Fruit fly (Drosophila melanogaster) whole organism, embryonic: ENCODE data around the gene Gr89a.

ENCODE experiments used
- Aef1 ChIP-seq: fragments of 200-800 bp; sonication (Bioruptor generic); IDR thresholded peaks from 3 replicates; pipeline ENCODE4 v1.3.6; 2022; ENCODE audit warnings: missing biosample characterization, missing genetic modification characterization
- BEAF-32 ChIP-seq: fragments of 200-800 bp; sonication (Bioruptor generic); optimal IDR thresholded peaks from 3 replicates; lab custom pipeline; 2017; ENCODE audit warnings: missing biosample characterization, missing genetic modification characterization, mild to moderate bottlenecking, moderate library complexity, missing genetic modification reagents
- Bdp1 ChIP-seq: fragments of 200-800 bp; sonication (Bioruptor generic); optimal IDR thresholded peaks from 3 replicates; lab custom pipeline; 2016; ENCODE audit warnings: missing biosample characterization, missing genetic modification characterization
- Bgb ChIP-seq: fragments of 200-800 bp; sonication (Bioruptor generic); IDR thresholded peaks from 2 replicates; pipeline ENCODE4 v1.3.6; 2022; ENCODE audit warnings: missing biosample characterization, missing genetic modification characterization; ENCODE audit not compliant: partially characterized antibody
- Bteb2 ChIP-seq: fragments of 200-800 bp; sonication (Bioruptor generic); optimal IDR thresholded peaks from 2 replicates; lab custom pipeline; 2016; ENCODE audit warnings: missing biosample characterization, missing genetic modification characterization
- CG11085 ChIP-seq: fragments of 200-800 bp; sonication (Bioruptor generic); IDR thresholded peaks from 2 replicates; pipeline ENCODE4 v1.3.6; 2022; ENCODE audit warnings: missing biosample characterization, missing genetic modification characterization
- CG11695 ChIP-seq: fragments of 200-800 bp; sonication (Bioruptor generic); IDR thresholded peaks from 3 replicates; pipeline ENCODE4 v1.3.6; 2022; ENCODE audit warnings: missing biosample characterization, missing genetic modification characterization
- CG12155 ChIP-seq: fragments of 200-800 bp; sonication (Bioruptor generic); optimal IDR thresholded peaks from 3 replicates; lab custom pipeline; 2016; ENCODE audit warnings: missing biosample characterization, missing genetic modification characterization
- CG14965 ChIP-seq: fragments of 200-800 bp; sonication (Bioruptor generic); optimal IDR thresholded peaks from 2 replicates; lab custom pipeline; 2016; ENCODE audit warnings: missing biosample characterization, missing genetic modification characterization, borderline replicate concordance
- CG15073 ChIP-seq: fragments of 200-800 bp; sonication (Bioruptor generic); optimal IDR thresholded peaks from 2 replicates; lab custom pipeline; 2016; ENCODE audit warnings: missing biosample characterization, missing genetic modification characterization
- CG16815 ChIP-seq: fragments of 200-800 bp; sonication (Bioruptor generic); optimal IDR thresholded peaks from 3 replicates; lab custom pipeline; 2017; ENCODE audit warnings: missing biosample characterization, mild to moderate bottlenecking, missing genetic modification characterization
- CG2120 ChIP-seq: fragments of 200-800 bp; sonication (Bioruptor generic); optimal IDR thresholded peaks from 3 replicates; lab custom pipeline; 2016; ENCODE audit warnings: missing biosample characterization, missing genetic modification characterization
- CG33557 ChIP-seq: fragments of 200-800 bp; sonication (Bioruptor generic); optimal IDR thresholded peaks from 2 replicates; lab custom pipeline; 2019; ENCODE audit warnings: missing biosample characterization, mild to moderate bottlenecking, missing genetic modification characterization, moderate library complexity
- CG34422 ChIP-seq: fragments of 200-800 bp; sonication (Bioruptor generic); IDR thresholded peaks from 3 replicates; pipeline ENCODE4 v1.3.6; 2022; ENCODE audit warnings: missing biosample characterization, missing genetic modification characterization
- CG6683 ChIP-seq: fragments of 200-800 bp; sonication (Bioruptor generic); optimal IDR thresholded peaks from 2 replicates; lab custom pipeline; 2017; ENCODE audit warnings: missing biosample characterization, mild to moderate bottlenecking, missing genetic modification characterization, missing genetic modification reagents
- CG6813 ChIP-seq: fragments of 200-800 bp; sonication (Bioruptor generic); optimal IDR thresholded peaks from 2 replicates; lab custom pipeline; 2017; ENCODE audit warnings: missing biosample characterization, missing genetic modification characterization, mild to moderate bottlenecking, moderate library complexity, missing genetic modification reagents
- CG7745 ChIP-seq: fragments of 200-800 bp; sonication (Bioruptor generic); optimal IDR thresholded peaks from 2 replicates; lab custom pipeline; 2018; ENCODE audit warnings: missing biosample characterization, mild to moderate bottlenecking, missing genetic modification characterization, moderate library complexity
- CG7786 ChIP-seq: fragments of 200-800 bp; sonication (Bioruptor generic); optimal IDR thresholded peaks from 2 replicates; lab custom pipeline; 2016; ENCODE audit warnings: missing biosample characterization, missing genetic modification characterization
- CG7928 ChIP-seq: fragments of 200-800 bp; sonication (Bioruptor generic); optimal IDR thresholded peaks from 2 replicates; lab custom pipeline; 2017; ENCODE audit warnings: missing biosample characterization, mild to moderate bottlenecking, missing genetic modification characterization
- CG8924 ChIP-seq: fragments of 200-800 bp; optimal IDR thresholded peaks from 3 replicates; lab custom pipeline; 2019; ENCODE audit warnings: missing biosample characterization, mild to moderate bottlenecking, missing genetic modification characterization, moderate library complexity
- CG9817 ChIP-seq: fragments of 200-800 bp; sonication (Bioruptor generic); optimal IDR thresholded peaks from 2 replicates; lab custom pipeline; 2018; ENCODE audit warnings: missing biosample characterization, mild to moderate bottlenecking, missing genetic modification characterization, moderate library complexity
- Ets97D ChIP-seq: fragments of 200-800 bp; sonication (Bioruptor generic); optimal IDR thresholded peaks from 3 replicates; lab custom pipeline; 2016; ENCODE audit warnings: missing biosample characterization, missing genetic modification characterization
- Fer3 ChIP-seq: fragments of 200-800 bp; sonication (Bioruptor generic); optimal IDR thresholded peaks from 2 replicates; lab custom pipeline; 2018; ENCODE audit warnings: missing biosample characterization, mild to moderate bottlenecking, missing genetic modification characterization, moderate library complexity
- Kr ChIP-seq: fragments of 200-800 bp; sonication (Bioruptor generic); optimal IDR thresholded peaks from 2 replicates; lab custom pipeline; 2017; ENCODE audit warnings: missing biosample characterization, mild to moderate bottlenecking, missing genetic modification characterization
- Lim3 ChIP-seq: fragments of 200-800 bp; sonication (Bioruptor generic); IDR thresholded peaks from 2 replicates; pipeline ENCODE4 v1.3.6; 2022; ENCODE audit warnings: missing biosample characterization, missing genetic modification characterization
- MBD-R2 ChIP-seq: fragments of 200-800 bp; sonication (Bioruptor generic); IDR thresholded peaks from 2 replicates; pipeline ENCODE4 v1.3.6; 2022; ENCODE audit warnings: missing biosample characterization, missing genetic modification characterization
- Meics ChIP-seq: fragments of 200-800 bp; sonication (Bioruptor generic); optimal IDR thresholded peaks from 2 replicates; lab custom pipeline; 2017; ENCODE audit warnings: missing biosample characterization, mild to moderate bottlenecking, missing genetic modification characterization
- NK7.1 ChIP-seq: fragments of 200-800 bp; sonication (Bioruptor generic); optimal IDR thresholded peaks from 3 replicates; lab custom pipeline; 2016; ENCODE audit warnings: missing biosample characterization, missing genetic modification characterization
- Nf-YA ChIP-seq: fragments of 200-800 bp; sonication (Bioruptor generic); IDR thresholded peaks from 2 replicates; pipeline ENCODE4 v1.3.6; 2022; ENCODE audit warnings: missing biosample characterization, missing genetic modification characterization
- Nf-YB ChIP-seq: fragments of 200-800 bp; sonication (Bioruptor generic); optimal IDR thresholded peaks from 3 replicates; lab custom pipeline; 2019; ENCODE audit warnings: missing biosample characterization, mild to moderate bottlenecking, missing genetic modification characterization, moderate library complexity
- Stat92E ChIP-seq, 3 experiments: fragments of >200 bp in 2 of 3; fragments of 200-800 bp in 1 of 3; sonication (Bioruptor generic) in 1 of 3; optimal IDR thresholded peaks; 2 replicates each; lab custom pipeline; 2017 to 2019; ENCODE audit warnings: missing biosample characterization in 3 of 3, missing genetic modification characterization in 3 of 3, mild to moderate bottlenecking in 1 of 3, moderate library complexity in 1 of 3
- TFAM ChIP-seq: fragments of 200-800 bp; sonication (Bioruptor generic); optimal IDR thresholded peaks from 2 replicates; lab custom pipeline; 2017; ENCODE audit warnings: missing biosample characterization, missing genetic modification characterization, inconsistent platforms
- Vsx1 ChIP-seq: fragments of 200-800 bp; sonication (Bioruptor generic); optimal IDR thresholded peaks from 2 replicates; lab custom pipeline; 2017; ENCODE audit warnings: missing biosample characterization, mild to moderate bottlenecking, missing genetic modification characterization, missing genetic modification reagents
- bcd ChIP-seq: fragments of 200-800 bp; sonication (Bioruptor generic); optimal IDR thresholded peaks from 2 replicates; lab custom pipeline; 2017; ENCODE audit warnings: missing biosample characterization, mild to moderate bottlenecking, missing genetic modification characterization
- dati ChIP-seq: fragments of 200-800 bp; sonication (Bioruptor generic); IDR thresholded peaks from 2 replicates; pipeline ENCODE4 v1.3.6; 2022; ENCODE audit warnings: missing biosample characterization, missing genetic modification characterization
- dimm ChIP-seq: fragments of 200-800 bp; sonication (Bioruptor generic); IDR thresholded peaks from 2 replicates; pipeline ENCODE4 v1.3.6; 2022; ENCODE audit warnings: missing biosample characterization, missing genetic modification characterization
- ewg ChIP-seq: fragments of 200-800 bp; sonication (Bioruptor generic); optimal IDR thresholded peaks from 3 replicates; lab custom pipeline; 2017; ENCODE audit warnings: mild to moderate bottlenecking, missing biosample characterization, missing genetic modification reagents, missing genetic modification characterization
- fd3F ChIP-seq: fragments of 200-800 bp; sonication (Bioruptor generic); optimal IDR thresholded peaks from 2 replicates; lab custom pipeline; 2018; ENCODE audit warnings: missing biosample characterization, mild to moderate bottlenecking, missing genetic modification characterization, moderate library complexity
- grn ChIP-seq: fragments of 200-800 bp; sonication (Bioruptor generic); optimal IDR thresholded peaks from 3 replicates; lab custom pipeline; 2017; ENCODE audit warnings: missing biosample characterization, missing genetic modification characterization
- hbn ChIP-seq: fragments of 200-800 bp; sonication (Bioruptor generic); IDR thresholded peaks from 2 replicates; pipeline ENCODE4 v1.3.6; 2022; ENCODE audit warnings: missing biosample characterization, missing genetic modification characterization; ENCODE audit not compliant: partially characterized antibody
- jing ChIP-seq: fragments of 200-800 bp; sonication (Bioruptor generic); optimal IDR thresholded peaks from 2 replicates; lab custom pipeline; 2018; ENCODE audit warnings: missing biosample characterization, mild to moderate bottlenecking, missing genetic modification characterization
- nmo ChIP-seq: fragments of 200-800 bp; sonication (Bioruptor generic); optimal IDR thresholded peaks from 2 replicates; lab custom pipeline; 2018; ENCODE audit warnings: missing biosample characterization, mild to moderate bottlenecking, missing genetic modification characterization, moderate library complexity
- onecut ChIP-seq: fragments of 200-800 bp; sonication (Bioruptor generic); IDR thresholded peaks from 2 replicates; pipeline ENCODE4 v1.3.6; 2022; ENCODE audit warnings: missing biosample characterization, missing genetic modification characterization
- pb ChIP-seq: fragments of 200-800 bp; sonication (Bioruptor generic); optimal IDR thresholded peaks from 3 replicates; lab custom pipeline; 2016; ENCODE audit warnings: missing biosample characterization, missing genetic modification characterization
- psq ChIP-seq: fragments of 200-800 bp; sonication (Bioruptor generic); optimal IDR thresholded peaks from 2 replicates; lab custom pipeline; 2017; ENCODE audit warnings: missing biosample characterization, missing genetic modification characterization
- salm ChIP-seq: fragments of 200-800 bp; sonication (Bioruptor generic); optimal IDR thresholded peaks from 2 replicates; lab custom pipeline; 2018; ENCODE audit warnings: missing biosample characterization, mild to moderate bottlenecking, missing genetic modification characterization
- slp2 ChIP-seq: fragments of 200-800 bp; sonication (Bioruptor generic); optimal IDR thresholded peaks from 2 replicates; lab custom pipeline; 2016; ENCODE audit warnings: missing biosample characterization, missing genetic modification characterization
- tup ChIP-seq: fragments of 200-800 bp; sonication (Bioruptor generic); optimal IDR thresholded peaks from 2 replicates; lab custom pipeline; 2016; ENCODE audit warnings: missing biosample characterization, mild to moderate bottlenecking, missing genetic modification characterization, moderate library complexity

The Gr89a gene

DNA sequence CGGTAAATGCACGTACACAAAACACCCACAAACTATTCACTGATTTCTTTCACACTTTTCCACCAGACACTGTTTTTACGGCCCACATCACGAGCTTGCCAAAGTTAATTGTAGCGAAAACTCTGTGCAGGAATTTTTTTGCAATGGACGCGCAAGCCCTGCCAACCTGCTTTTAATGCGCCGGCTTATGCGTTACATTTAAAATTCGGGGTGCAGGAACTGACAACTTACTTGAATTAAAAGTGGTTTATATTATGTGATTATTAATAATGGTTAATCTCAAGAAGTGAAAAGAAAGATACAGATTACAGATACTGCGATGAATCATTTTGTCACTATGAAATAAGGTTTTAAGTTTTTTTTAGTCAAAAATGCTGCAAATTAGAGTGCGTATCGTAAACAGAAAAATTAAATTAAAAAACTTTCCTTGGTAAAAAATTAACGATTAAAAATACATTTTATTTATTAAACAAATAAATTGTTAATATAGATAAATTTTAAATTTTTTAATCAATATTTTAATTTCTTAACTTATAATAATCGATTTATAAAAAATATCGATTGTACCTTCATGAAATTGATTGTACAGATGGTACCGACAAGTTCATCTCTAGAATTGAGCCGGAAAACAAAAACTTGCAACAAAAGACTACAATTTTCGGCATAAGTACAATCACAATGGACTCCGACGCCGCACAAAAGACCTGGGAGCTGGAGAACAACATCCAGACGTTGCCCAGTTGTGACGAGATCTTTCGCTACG is 29.1 kb downstream of the Gr89a start, which contains the start of the genes CG42232 and CSN5 (continued):
- TF ChIP-seq MBD-R2 (GFP tag; lab: Robert Waterston, UW): peak; percentile 87
- TF ChIP-seq CG11085 (GFP tag; lab: Robert Waterston, UW): peak; percentile 36; the same call in 1 of the 2 replicates
- TF ChIP-seq slp2: no peak
- no peak for TF ChIP-seq Nf-YA (GFP tag; lab: Robert Waterston, UW)
- no peak for TF ChIP-seq CG7745 (tag; lab: Kevin White, UChicago)
- peak; percentile 57 for TF ChIP-seq BEAF-32 (GFP tag; lab: Kevin White, UChicago)
- TF ChIP-seq CG33557 (GFP tag; lab: Kevin White, UChicago): peak; percentile 42
- TF ChIP-seq jing (GFP tag; lab: Kevin White, UChicago): no peak
- no peak for TF ChIP-seq dati (GFP tag; lab: Robert Waterston, UW)
- peak; percentile 21; the same call in 1 of the 3 replicates for TF ChIP-seq CG34422 (GFP tag; lab: Robert Waterston, UW)
- no peak for TF ChIP-seq salm (tag; lab: Kevin White, UChicago)
- TF ChIP-seq CG6683 (GFP tag; lab: Kevin White, UChicago): no peak
- peak; percentile 55 for TF ChIP-seq CG12155 (GFP tag; lab: Kevin White, UChicago)
- TF ChIP-seq CG14965 (GFP tag; lab: Kevin White, UChicago): no peak
- TF ChIP-seq TFAM: no peak
- peak; percentile 28 for TF ChIP-seq psq (GFP tag; lab: Kevin White, UChicago)
- TF ChIP-seq Lim3: no peak
- TF ChIP-seq grn (GFP tag; lab: Kevin White, UChicago): no peak
- TF ChIP-seq hbn (GFP tag; lab: Robert Waterston, UW): peak; percentile 36; the same call in 1 of the 2 replicates
- TF ChIP-seq fd3F (GFP tag; lab: Kevin White, UChicago): no peak
- TF ChIP-seq bcd: no peak
- no peak for TF ChIP-seq Fer3 (tag; lab: Kevin White, UChicago)
- no peak for TF ChIP-seq Bteb2 (GFP tag; lab: Kevin White, UChicago)
- TF ChIP-seq CG7786 (GFP tag; lab: Kevin White, UChicago): peak; percentile 9
- TF ChIP-seq CG7928 (GFP tag; lab: Kevin White, UChicago): no peak
- TF ChIP-seq NK7.1 (GFP tag; lab: Kevin White, UChicago): no peak
- peak; percentile 9 for TF ChIP-seq tup (GFP tag; lab: Kevin White, UChicago)
- peak; percentile 25; the same call in 1 of the 2 replicates for TF ChIP-seq Bgb
- TF ChIP-seq Ets97D (GFP tag; lab: Kevin White, UChicago): peak; percentile 32
- TF ChIP-seq Meics (GFP tag; lab: Kevin White, UChicago): peak; percentile 15
- TF ChIP-seq CG6813 (GFP tag; lab: Kevin White, UChicago): no peak
- no peak for TF ChIP-seq Stat92E (GFP tag; optimal IDR thresholded peaks at IDR 0.05; lab: Kevin White, UChicago)
- TF ChIP-seq CG11695 (GFP tag; lab: Robert Waterston, UW): no peak
- peak; percentile 19 for TF ChIP-seq CG16815 (GFP tag; lab: Kevin White, UChicago)
- peak; percentile 51 for TF ChIP-seq CG9817 (tag; lab: Kevin White, UChicago)
- peak; percentile 84 for TF ChIP-seq nmo (GFP tag; lab: Kevin White, UChicago)
- no peak for TF ChIP-seq pb (GFP tag; lab: Kevin White, UChicago)
- TF ChIP-seq onecut: no peak
- TF ChIP-seq ewg (GFP tag; lab: Kevin White, UChicago): peak; percentile 15
- no peak for TF ChIP-seq Nf-YB (GFP tag; lab: Kevin White, UChicago)
- TF ChIP-seq CG8924 (tag; lab: Kevin White, UChicago): peak; percentile 67
- no peak for TF ChIP-seq Bdp1 (GFP tag; lab: Kevin White, UChicago)
- TF ChIP-seq CG15073 (GFP tag; lab: Kevin White, UChicago): no peak
- no peak for TF ChIP-seq Vsx1 (GFP tag; lab: Kevin White, UChicago)
- no peak for TF ChIP-seq dimm (GFP tag; lab: Robert Waterston, UW)
- TF ChIP-seq Kr (GFP tag; lab: Kevin White, UChicago): no peak
- TF ChIP-seq Aef1 (GFP tag; lab: Robert Waterston, UW): peak; percentile 11; the same call in 1 of the 3 replicates
- TF ChIP-seq CG2120 (GFP tag; lab: Kevin White, UChicago): no peak
